Worm (Caenorhabditis elegans) whole organism, L2 larva: ENCODE results near the gene Y97E10B.1.

Experiments
- C34F6.9 ChIP-seq: fragments of 150-350 bp; optimal IDR thresholded peaks from 2 replicates; lab custom pipeline; 2014; ENCODE audit warnings: missing biosample characterization, missing genetic modification characterization
- F13H6.1 ChIP-seq: sonication (generic microtip); optimal IDR thresholded peaks from 2 replicates; lab custom pipeline; 2016; ENCODE audit warnings: missing genetic modification characterization, missing compliant biosample characterization
- R02D3.7 ChIP-seq: fragments of 150-350 bp; optimal IDR thresholded peaks from 2 replicates; lab custom pipeline; 2014; ENCODE audit warnings: missing biosample characterization, missing genetic modification characterization
- Y55F3AM.14 ChIP-seq: fragments of 200-800 bp; sonication (Bioruptor generic); optimal IDR thresholded peaks from 2 replicates; lab custom pipeline; 2018; ENCODE audit warnings: mild to moderate bottlenecking, missing genetic modification characterization, missing compliant biosample characterization
- ZK546.5 ChIP-seq: sonication (generic microtip); optimal IDR thresholded peaks from 2 replicates; lab custom pipeline; 2017; ENCODE audit warnings: missing biosample characterization, missing genetic modification characterization
- aly-2 ChIP-seq: fragments of 150-350 bp; optimal IDR thresholded peaks from 2 replicates; lab custom pipeline; 2014; ENCODE audit warnings: missing biosample characterization, missing genetic modification characterization
- ama-1 ChIP-seq: fragments of 150-350 bp; optimal IDR thresholded peaks from 2 replicates; lab custom pipeline; 2018; ENCODE audit warnings: inconsistent platforms
- blmp-1 ChIP-seq: sonication (generic microtip); optimal IDR thresholded peaks from 2 replicates; lab custom pipeline; 2017; ENCODE audit warnings: missing genetic modification characterization, mild to moderate bottlenecking, missing compliant biosample characterization, antibody characterized with exemption, moderate library complexity; ENCODE audit not compliant: insufficient read depth
- ceh-16 ChIP-seq: fragments of 150-350 bp; optimal IDR thresholded peaks from 2 replicates; lab custom pipeline; 2014; ENCODE audit warnings: missing biosample characterization, missing genetic modification characterization
- crh-2 ChIP-seq: sonication (generic microtip); optimal IDR thresholded peaks from 2 replicates; lab custom pipeline; 2017; ENCODE audit warnings: missing biosample characterization, missing genetic modification characterization
- egl-27 ChIP-seq: sonication (generic microtip); optimal IDR thresholded peaks from 3 replicates; lab custom pipeline; 2017; ENCODE audit warnings: missing biosample characterization, missing genetic modification reagents, missing genetic modification characterization
- elt-1 ChIP-seq: fragments of 150-350 bp; optimal IDR thresholded peaks from 2 replicates; lab custom pipeline; 2014; ENCODE audit warnings: missing biosample characterization, missing genetic modification characterization
- fos-1 ChIP-seq: fragments of 150-350 bp; optimal IDR thresholded peaks from 2 replicates; lab custom pipeline; 2014; ENCODE audit warnings: missing biosample characterization, missing genetic modification characterization
- gmeb-1 ChIP-seq: fragments of 150-350 bp; optimal IDR thresholded peaks from 2 replicates; lab custom pipeline; 2014; ENCODE audit warnings: missing biosample characterization, missing genetic modification characterization
- lin-11 ChIP-seq: fragments of 150-350 bp; sonication (generic microtip); optimal IDR thresholded peaks from 2 replicates; lab custom pipeline; 2014; ENCODE audit warnings: missing biosample characterization, missing genetic modification characterization, inconsistent platforms, mixed read lengths
- lin-39 ChIP-seq: fragments of 150-350 bp; optimal IDR thresholded peaks from 2 replicates; lab custom pipeline; 2014; ENCODE audit warnings: missing biosample characterization, missing genetic modification reagents, missing genetic modification characterization
- lsy-2 ChIP-seq, 2 experiments: fragments of 150-350 bp in 1 of 2; sonication (generic microtip) in 1 of 2; optimal IDR thresholded peaks; 2 replicates each; lab custom pipeline; 2014 to 2017; ENCODE audit warnings: missing biosample characterization in 2 of 2, missing genetic modification characterization in 2 of 2
- mbf-1 ChIP-seq: sonication (generic microtip); optimal IDR thresholded peaks from 2 replicates; lab custom pipeline; 2017; ENCODE audit warnings: missing biosample characterization, missing genetic modification characterization
- mdl-1 ChIP-seq, 2 experiments: fragments of 150-350 bp in 1 of 2; sonication (generic microtip) in 1 of 2; optimal IDR thresholded peaks; 2 replicates each; lab custom pipeline; 2017; ENCODE audit warnings: missing biosample characterization in 2 of 2, missing genetic modification characterization in 2 of 2
- nhr-129 ChIP-seq: fragments of 150-350 bp; optimal IDR thresholded peaks from 2 replicates; lab custom pipeline; 2014; ENCODE audit warnings: missing biosample characterization, missing genetic modification characterization
- nhr-23 ChIP-seq: fragments of 150-350 bp; optimal IDR thresholded peaks from 2 replicates; lab custom pipeline; 2014; ENCODE audit warnings: missing biosample characterization, missing genetic modification reagents, missing genetic modification characterization
- nhr-25 ChIP-seq: fragments of 150-350 bp; sonication (generic microtip); optimal IDR thresholded peaks from 3 replicates; lab custom pipeline; 2014; ENCODE audit warnings: missing biosample characterization, missing genetic modification characterization
- peb-1 ChIP-seq: fragments of 150-350 bp; optimal IDR thresholded peaks from 2 replicates; lab custom pipeline; 2014; ENCODE audit warnings: missing biosample characterization, missing genetic modification characterization
- sma-3 ChIP-seq: sonication (generic microtip); optimal IDR thresholded peaks from 2 replicates; lab custom pipeline; 2016; ENCODE audit warnings: missing genetic modification reagents, missing genetic modification characterization, missing compliant biosample characterization
- sma-9 ChIP-seq, 2 experiments: fragments of 150-350 bp in 1 of 2; sonication (generic microtip) in 1 of 2; optimal IDR thresholded peaks; 2 replicates each; lab custom pipeline; 2014 to 2016; ENCODE audit warnings: missing genetic modification characterization in 2 of 2, mild to moderate bottlenecking in 1 of 2, missing biosample characterization in 1 of 2, missing compliant biosample characterization in 1 of 2, missing genetic modification reagents in 1 of 2, moderate library complexity in 1 of 2
- snpc-4 ChIP-seq: fragments of 150-350 bp; optimal IDR thresholded peaks from 2 replicates; lab custom pipeline; 2014; ENCODE audit warnings: missing biosample characterization, missing genetic modification characterization
- unc-55 ChIP-seq: fragments of 150-350 bp; sonication (generic microtip); optimal IDR thresholded peaks from 3 replicates; lab custom pipeline; 2014; ENCODE audit warnings: missing biosample characterization, missing genetic modification reagents, missing genetic modification characterization
- unc-62 ChIP-seq: fragments of 150-350 bp; optimal IDR thresholded peaks from 2 replicates; lab custom pipeline; 2014; ENCODE audit warnings: missing biosample characterization, missing genetic modification reagents, missing genetic modification characterization
- zag-1 ChIP-seq: fragments of 150-350 bp; optimal IDR thresholded peaks from 2 replicates; lab custom pipeline; 2014; ENCODE audit warnings: missing biosample characterization, missing genetic modification characterization
- ztf-1 ChIP-seq: fragments of 200-800 bp; sonication (Bioruptor generic); conservative IDR thresholded peaks from 2 replicates; pipeline ENCODE4 v1.3.6; 2022; ENCODE audit warnings: missing genetic modification characterization, missing compliant biosample characterization
- ztf-11 ChIP-seq: sonication (generic microtip); optimal IDR thresholded peaks from 2 replicates; lab custom pipeline; 2017; ENCODE audit warnings: missing biosample characterization, missing genetic modification characterization
- ztf-4 ChIP-seq: fragments of 150-350 bp; optimal IDR thresholded peaks from 2 replicates; lab custom pipeline; 2014; ENCODE audit warnings: missing biosample characterization, missing genetic modification characterization

Gene Y97E10B.1

ce11 chrV:7980370-7980987 is 36.8 kb downstream of the Y97E10B.1 start:
- peak; percentile 83 for TF ChIP-seq unc-55 (GFP tag; lab: Kevin White, UChicago)
- no peak for TF ChIP-seq ztf-1
- peak in 1 of 2 experiments; percentile 56 for TF ChIP-seq lsy-2 (tag; optimal IDR thresholded peaks at IDR 0.05; lab: Kevin White, UChicago)
- TF ChIP-seq egl-27 (tag; lab: Kevin White, UChicago): peak; percentile 32
- TF ChIP-seq F13H6.1 (tag; lab: Kevin White, UChicago): peak; percentile 14
- TF ChIP-seq C34F6.9 (tag; lab: Kevin White, UChicago): peak; percentile 62
- peak in 1 of 2 experiments; percentile 67 for TF ChIP-seq mdl-1 (tag; optimal IDR thresholded peaks at IDR 0.05; lab: Kevin White, UChicago)
- TF ChIP-seq crh-2 (tag; lab: Kevin White, UChicago): peak; percentile 11
- TF ChIP-seq nhr-25 (tag; lab: Kevin White, UChicago): no peak
- TF ChIP-seq ztf-4 (tag; lab: Kevin White, UChicago): no peak
- TF ChIP-seq sma-9 (GFP tag; optimal IDR thresholded peaks at IDR 0.05; lab: Kevin White, UChicago): peak; percentile 19
- no peak for TF ChIP-seq sma-9 (tag; optimal IDR thresholded peaks at IDR 0.05; lab: Kevin White, UChicago)
- peak; percentile 28 for TF ChIP-seq nhr-129 (tag; lab: Kevin White, UChicago)
- peak; percentile 11 for TF ChIP-seq Y55F3AM.14
- peak; percentile 61 for TF ChIP-seq zag-1 (tag; lab: Kevin White, UChicago)
- peak; percentile 26 for TF ChIP-seq snpc-4 (tag; lab: Kevin White, UChicago)
- no peak for TF ChIP-seq peb-1 (tag; lab: Kevin White, UChicago)
- TF ChIP-seq, all 48 proteins: peak for 12

ce11 chrV:7980993-7981595 is 37.4 kb downstream of the Y97E10B.1 start, which contains the start of gene F26D11.1:
F26D11.1 (plus strand) TSS chrV:7981545.
- TF ChIP-seq zag-1 (tag; lab: Kevin White, UChicago) (no peak), gmeb-1 (no peak), nhr-129 (tag; lab: Kevin White, UChicago) (no peak), ceh-16 (no peak), F13H6.1 (tag; lab: Kevin White, UChicago) (no peak), R02D3.7 (no peak), unc-62 (GFP tag; lab: Kevin White, UChicago) (no peak), lin-39 (tag; lab: Kevin White, UChicago) (no peak), ztf-11 (tag; lab: Kevin White, UChicago) (no peak)
- TF ChIP-seq, all 48 proteins: peak for 0

ce11 chrV:7983381-7984052 is 39.8 kb downstream of the Y97E10B.1 start, which contains the start of the genes natb-1 and abhd-12:
natb-1 (minus strand) TSS chrV:7983431.
abhd-12 (plus strand) TSS chrV:7983879.
- no peak for TF ChIP-seq Y55F3AM.14
- TF ChIP-seq nhr-23 (tag; lab: Kevin White, UChicago): no peak
- peak; percentile 84 to 96 for TF ChIP-seq lsy-2 (tag; optimal IDR thresholded peaks at IDR 0.05; lab: Kevin White, UChicago)
- no peak for TF ChIP-seq lin-11 (tag; lab: Kevin White, UChicago)
- TF ChIP-seq nhr-129 (tag; lab: Kevin White, UChicago): peak; percentile 45
- peak; percentile 3 for TF ChIP-seq blmp-1 (tag; lab: Kevin White, UChicago)
- TF ChIP-seq crh-2 (tag; lab: Kevin White, UChicago): peak; percentile 12
- TF ChIP-seq gmeb-1: peak; percentile 54
- TF ChIP-seq unc-62 (GFP tag; lab: Kevin White, UChicago): no peak
- peak; percentile 75 for TF ChIP-seq C34F6.9 (tag; lab: Kevin White, UChicago)
- no peak for TF ChIP-seq aly-2 (tag; lab: Kevin White, UChicago)
- peak; percentile 72 for TF ChIP-seq unc-55 (GFP tag; lab: Kevin White, UChicago)
- peak; percentile 20 for TF ChIP-seq fos-1
- peak; percentile 30 for TF ChIP-seq nhr-25 (tag; lab: Kevin White, UChicago)
- no peak for TF ChIP-seq ama-1
- no peak for TF ChIP-seq elt-1 (tag; lab: Kevin White, UChicago)

ce11 chrV:7985860-7986259 is 42.2 kb downstream of the Y97E10B.1 start, which contains the start of gene Y97E10AL.1:
Y97E10AL.1 (plus strand) TSS chrV:7986160.
- TF ChIP-seq sma-3 (GFP tag; lab: Kevin White, UChicago) (no peak), ZK546.5 (tag; lab: Kevin White, UChicago) (no peak), ztf-1 (no peak), mbf-1 (no peak), F13H6.1 (tag; lab: Kevin White, UChicago) (no peak), Y55F3AM.14 (no peak), egl-27 (tag; lab: Kevin White, UChicago) (no peak)
